Worm (Caenorhabditis elegans) whole organism, young adult: ENCODE results near the gene fbxa-15.

Source experiments
- B0336.3 ChIP-seq: fragments of 200-800 bp; sonication (Bioruptor generic); IDR thresholded peaks from 2 replicates; pipeline ENCODE4 v1.3.6; 2022; ENCODE audit warnings: missing genetic modification characterization, missing compliant biosample characterization
- D2030.7 ChIP-seq: fragments of 200-800 bp; sonication (Bioruptor generic); IDR thresholded peaks from 2 replicates; pipeline ENCODE4 v1.3.6; 2022; ENCODE audit warnings: missing genetic modification reagents, missing genetic modification characterization, missing compliant biosample characterization
- F23B12.7 ChIP-seq: sonication (generic microtip); optimal IDR thresholded peaks from 2 replicates; lab custom pipeline; 2017; ENCODE audit warnings: missing genetic modification characterization, mild to moderate bottlenecking, missing compliant biosample characterization, antibody characterized with exemption, moderate library complexity; ENCODE audit not compliant: insufficient read depth
- T07F8.4 ChIP-seq: sonication (generic microtip); optimal IDR thresholded peaks from 2 replicates; lab custom pipeline; 2016; ENCODE audit warnings: mild to moderate bottlenecking, missing genetic modification characterization, moderate library complexity, missing compliant biosample characterization
- Y53G8AR.9 ChIP-seq: fragments of 200-800 bp; sonication (Bioruptor generic); conservative IDR thresholded peaks from 2 replicates; pipeline ENCODE4 v1.3.6; 2022; ENCODE audit warnings: missing genetic modification reagents, missing genetic modification characterization, missing compliant biosample characterization
- Y56A3A.18 ChIP-seq: fragments of 200-800 bp; sonication (Bioruptor generic); IDR thresholded peaks from 2 replicates; pipeline ENCODE4 v1.3.6; 2022; ENCODE audit warnings: missing genetic modification reagents, missing genetic modification characterization, missing compliant biosample characterization
- Y95B8A.8 ChIP-seq: fragments of 200-800 bp; sonication (Bioruptor generic); IDR thresholded peaks from 2 replicates; pipeline ENCODE4 v1.3.6; 2022; ENCODE audit warnings: missing genetic modification reagents, missing genetic modification characterization, missing compliant biosample characterization
- akir-1 ChIP-seq: fragments of 200-800 bp; sonication (Bioruptor generic); optimal IDR thresholded peaks from 2 replicates; lab custom pipeline; 2018; ENCODE audit warnings: mild to moderate bottlenecking, missing genetic modification characterization, moderate library complexity, missing compliant biosample characterization
- ama-1 ChIP-seq, 3 experiments: fragments of 150-350 bp in 1 of 3; sonication (generic microtip) in 2 of 3; optimal IDR thresholded peaks; 2 replicates each; lab custom pipeline; 2014 to 2018; ENCODE audit warnings: missing biosample characterization in 2 of 3, missing genetic modification characterization in 2 of 3, missing genetic modification reagents in 2 of 3
- atf-7 ChIP-seq: sonication (generic microtip); optimal IDR thresholded peaks from 2 replicates; lab custom pipeline; 2017; ENCODE audit warnings: mild to moderate bottlenecking, missing genetic modification characterization, missing compliant biosample characterization
- athp-1 ChIP-seq: sonication (generic microtip); optimal IDR thresholded peaks from 2 replicates; lab custom pipeline; 2017; ENCODE audit warnings: mild to moderate bottlenecking, missing genetic modification characterization, missing compliant biosample characterization
- bed-1 ChIP-seq: fragments of 200-800 bp; sonication (Bioruptor generic); IDR thresholded peaks from 2 replicates; pipeline ENCODE4 v1.3.6; 2022; ENCODE audit warnings: missing genetic modification reagents, missing genetic modification characterization, missing compliant biosample characterization
- ccch-3 ChIP-seq: fragments of 200-800 bp; sonication (Bioruptor generic); optimal IDR thresholded peaks from 2 replicates; lab custom pipeline; 2018; ENCODE audit warnings: mild to moderate bottlenecking, missing genetic modification characterization, missing compliant biosample characterization
- cebp-1 ChIP-seq, 2 experiments: fragments of 200-800 bp in 1 of 2; sonication (Bioruptor generic) in 1 of 2; sonication (generic microtip) in 1 of 2; IDR thresholded peaks in 1 of 2; optimal IDR thresholded peaks in 1 of 2; 2 replicates each; pipeline versions ENCODE4 v1.3.6 to Lab custom; 2017 to 2022; ENCODE audit warnings: missing compliant biosample characterization in 2 of 2, missing genetic modification characterization in 2 of 2, mild to moderate bottlenecking in 1 of 2, missing genetic modification reagents in 1 of 2, moderate library complexity in 1 of 2
- ceh-58 ChIP-seq: fragments of 200-800 bp; sonication (Bioruptor generic); IDR thresholded peaks from 2 replicates; pipeline ENCODE4 v1.3.6; 2022; ENCODE audit warnings: missing genetic modification characterization, missing compliant biosample characterization
- chd-7 ChIP-seq: sonication (generic microtip); optimal IDR thresholded peaks from 2 replicates; lab custom pipeline; 2016; ENCODE audit warnings: mild to moderate bottlenecking, missing genetic modification characterization, moderate library complexity, missing compliant biosample characterization
- hlh-12 ChIP-seq: sonication (generic microtip); optimal IDR thresholded peaks from 2 replicates; lab custom pipeline; 2016; ENCODE audit warnings: missing genetic modification characterization, missing compliant biosample characterization
- hlh-26 ChIP-seq: fragments of 200-800 bp; sonication (Bioruptor generic); conservative IDR thresholded peaks from 2 replicates; pipeline ENCODE4 v1.3.6; 2022; ENCODE audit warnings: missing genetic modification reagents, missing genetic modification characterization, missing compliant biosample characterization
- hrde-1 ChIP-seq: sonication (generic microtip); optimal IDR thresholded peaks from 2 replicates; lab custom pipeline; 2016; ENCODE audit warnings: missing genetic modification characterization, mild to moderate bottlenecking, missing compliant biosample characterization, moderate library complexity, missing genotype, missing genetic modification reagents, borderline replicate concordance
- let-526 ChIP-seq: fragments of 200-800 bp; sonication (Bioruptor generic); IDR thresholded peaks from 2 replicates; pipeline ENCODE4 v1.3.6; 2022; ENCODE audit warnings: missing genetic modification reagents, missing genetic modification characterization, missing compliant biosample characterization
- lir-1 ChIP-seq: fragments of 200-800 bp; sonication (Bioruptor generic); conservative IDR thresholded peaks from 2 replicates; pipeline ENCODE4 v1.3.6; 2022; ENCODE audit warnings: missing genetic modification reagents, missing genetic modification characterization, missing compliant biosample characterization
- madf-10 ChIP-seq: sonication (generic microtip); optimal IDR thresholded peaks from 2 replicates; lab custom pipeline; 2016; ENCODE audit warnings: mild to moderate bottlenecking, missing genetic modification characterization, missing compliant biosample characterization
- nfya-1 ChIP-seq: sonication (generic microtip); optimal IDR thresholded peaks from 2 replicates; lab custom pipeline; 2017; ENCODE audit warnings: antibody characterized with exemption, missing compliant biosample characterization, missing genetic modification characterization, borderline replicate concordance; ENCODE audit not compliant: insufficient read depth
- nfyb-1 ChIP-seq: fragments of 200-800 bp; sonication (Bioruptor generic); IDR thresholded peaks from 2 replicates; pipeline ENCODE4 v1.3.6; 2022; ENCODE audit warnings: missing genetic modification reagents, missing genetic modification characterization, missing compliant biosample characterization
- nhr-179 ChIP-seq: sonication (generic microtip); optimal IDR thresholded peaks from 2 replicates; lab custom pipeline; 2016; ENCODE audit warnings: mild to moderate bottlenecking, missing genetic modification characterization, missing compliant biosample characterization
- nhr-80 ChIP-seq: sonication (generic microtip); optimal IDR thresholded peaks from 2 replicates; lab custom pipeline; 2016; ENCODE audit warnings: missing genetic modification characterization, missing compliant biosample characterization
- nhr-90 ChIP-seq: sonication (generic microtip); optimal IDR thresholded peaks from 2 replicates; lab custom pipeline; 2016; ENCODE audit warnings: missing genotype, mild to moderate bottlenecking, missing genetic modification characterization, missing compliant biosample characterization
- rcor-1 ChIP-seq: fragments of 200-800 bp; sonication (Bioruptor generic); IDR thresholded peaks from 2 replicates; pipeline ENCODE4 v1.3.6; 2022; ENCODE audit warnings: missing genetic modification reagents, missing genetic modification characterization, missing compliant biosample characterization
- snpc-3.4 ChIP-seq: sonication (generic microtip); optimal IDR thresholded peaks from 2 replicates; lab custom pipeline; 2017; ENCODE audit warnings: missing genetic modification characterization, mild to moderate bottlenecking, missing compliant biosample characterization, antibody characterized with exemption, moderate library complexity, missing genotype, missing genetic modification reagents
- zim-3 ChIP-seq: sonication (generic microtip); optimal IDR thresholded peaks from 2 replicates; lab custom pipeline; 2017; ENCODE audit warnings: mild to moderate bottlenecking, missing genetic modification characterization, moderate library complexity, missing compliant biosample characterization
- ztf-28 ChIP-seq: fragments of 200-800 bp; sonication (Bioruptor generic); IDR thresholded peaks from 2 replicates; pipeline ENCODE4 v1.3.6; 2022; ENCODE audit warnings: missing genetic modification reagents, missing genetic modification characterization, missing compliant biosample characterization
- ztf-3 ChIP-seq: fragments of 200-800 bp; sonication (Bioruptor generic); optimal IDR thresholded peaks from 2 replicates; lab custom pipeline; 2018; ENCODE audit warnings: mild to moderate bottlenecking, missing genetic modification characterization, missing compliant biosample characterization

fbxa-15 gene

ce11 chrIII:1295149-1295716 lies 26.2 kb downstream of the fbxa-15 start, which contains the start of gene fbxa-35:
Gene fbxa-35, plus strand, starts transcription at chrIII:1295666.
- peak; percentile 13 for TF ChIP-seq nhr-80
- TF ChIP-seq zim-3 (tag; lab: Kevin White, UChicago), result no peak

ce11 chrIII:1293135-1293534 lies 28.3 kb downstream of the fbxa-15 start, which contains the start of gene fbxa-36:
Gene fbxa-36, minus strand, starts transcription at chrIII:1293235.
- TF ChIP-seq nfya-1 (tag; lab: Kevin White, UChicago) (no peak), F23B12.7 (tag; lab: Kevin White, UChicago) (no peak), madf-10 (tag; lab: Kevin White, UChicago) (no peak), ama-1 (optimal IDR thresholded peaks at IDR 0.05; lab: Kevin White, UChicago) (no peak), ama-1 (GFP tag; optimal IDR thresholded peaks at IDR 0.05; lab: Kevin White, UChicago) (no peak), ceh-58 (GFP tag; lab: Robert Waterston, UW) (no peak), rcor-1 (no peak), Y53G8AR.9 (GFP tag; lab: Robert Waterston, UW) (no peak), let-526 (GFP tag; lab: Robert Waterston, UW) (no peak), nfyb-1 (GFP tag; lab: Robert Waterston, UW) (no peak), akir-1 (GFP tag; lab: Kevin White, UChicago) (no peak), lir-1 (GFP tag; lab: Robert Waterston, UW) (no peak), hlh-12 (tag; lab: Kevin White, UChicago) (no peak), ztf-28 (no peak), zim-3 (tag; lab: Kevin White, UChicago) (no peak), ccch-3 (GFP tag; lab: Kevin White, UChicago) (no peak)

ce11 chrIII:1289139-1289538 lies 32.3 kb downstream of the fbxa-15 start:
- no peak for TF ChIP-seq B0336.3 (GFP tag; lab: Robert Waterston, UW)
- TF ChIP-seq ceh-58 (GFP tag; lab: Robert Waterston, UW), result no peak
- TF ChIP-seq D2030.7 (GFP tag; lab: Robert Waterston, UW), result no peak
- TF ChIP-seq ztf-3 (GFP tag; lab: Kevin White, UChicago), result no peak
- TF ChIP-seq T07F8.4 (tag; lab: Kevin White, UChicago), result no peak
- no peak for TF ChIP-seq athp-1 (tag; lab: Kevin White, UChicago)
- TF ChIP-seq chd-7 (tag; lab: Kevin White, UChicago), result no peak
- no peak for TF ChIP-seq atf-7 (tag; lab: Kevin White, UChicago)
- no peak for TF ChIP-seq hlh-26 (GFP tag; lab: Robert Waterston, UW)
- TF ChIP-seq cebp-1 (GFP tag; IDR thresholded peaks at IDR 0.05; lab: Robert Waterston, UW), result no peak
- no peak for TF ChIP-seq cebp-1 (tag; optimal IDR thresholded peaks at IDR 0.05; lab: Kevin White, UChicago)
- no peak for TF ChIP-seq nhr-90 (tag; lab: Kevin White, UChicago)
- no peak for TF ChIP-seq Y56A3A.18 (GFP tag; lab: Robert Waterston, UW)
- no peak for TF ChIP-seq Y95B8A.8 (GFP tag; lab: Robert Waterston, UW)
- no peak for TF ChIP-seq snpc-3.4 (tag; lab: Kevin White, UChicago)
- no peak for TF ChIP-seq hrde-1 (tag; lab: Kevin White, UChicago)

- TF ChIP-seq nhr-179 (tag; lab: Kevin White, UChicago) (no peak), cebp-1 (GFP tag; IDR thresholded peaks at IDR 0.05; lab: Robert Waterston, UW) (0 out of 2 replicates have a peak, but pooled peaks have one; percentile 18), cebp-1 (tag; optimal IDR thresholded peaks at IDR 0.05; lab: Kevin White, UChicago) (peak; percentile 80), bed-1 (GFP tag; lab: Robert Waterston, UW) (no peak)
Observed at ce11 chrIII:1288473-1289056, 32.9 kb downstream of the fbxa-15 start, which contains the start of gene fbxa-50. Gene fbxa-50, minus strand, starts transcription at chrIII:1288523.
